Fruit fly (Drosophila melanogaster) Kc167 (cell line): ENCODE results near the gene ND-20L.

Experiments
- Myc ChIP-seq: fragments of >200 bp; optimal IDR thresholded peaks from 2 replicates; lab custom pipeline; 2017; ENCODE audit warnings: missing external identifiers
- Sin3A ChIP-seq: fragments of >200 bp; optimal IDR thresholded peaks from 2 replicates; lab custom pipeline; 2018; ENCODE audit warnings: missing external identifiers
- h ChIP-seq: fragments of >200 bp; optimal IDR thresholded peaks from 3 replicates; lab custom pipeline; 2018; ENCODE audit warnings: missing external identifiers
- insv ChIP-seq: fragments of >200 bp; optimal IDR thresholded peaks from 3 replicates; lab custom pipeline; 2018; ENCODE audit warnings: missing external identifiers
- psq ChIP-seq: fragments of >200 bp; optimal IDR thresholded peaks from 2 replicates; lab custom pipeline; 2017; ENCODE audit warnings: missing external identifiers
- ttk ChIP-seq: sonication (Bioruptor generic); optimal IDR thresholded peaks from 2 replicates; lab custom pipeline; 2017; ENCODE audit warnings: missing external identifiers

The ND-20L gene

dm6 chr3R:29515417-29515816 is at the start of gene ND-20L:
Gene ND-20L (plus strand): TSS chr3R:29515717.
- no peak for TF ChIP-seq psq (lab: Kevin White, UChicago)
- TF ChIP-seq h (lab: Kevin White, UChicago): no peak
- TF ChIP-seq ttk: no peak
- TF ChIP-seq Myc: no peak
- no peak for TF ChIP-seq insv
- no peak for TF ChIP-seq Sin3A

- no peak for TF ChIP-seq psq (lab: Kevin White, UChicago)
- TF ChIP-seq h (lab: Kevin White, UChicago): no peak
- no peak for TF ChIP-seq ttk
- no peak for TF ChIP-seq Myc
- no peak for TF ChIP-seq insv
- TF ChIP-seq Sin3A: no peak
Measured at dm6 chr3R:29466759-29467158, 48.8 kb upstream of the ND-20L start.

- TF ChIP-seq ttk (no peak), Myc (no peak), insv (no peak), Sin3A (no peak), psq (lab: Kevin White, UChicago) (no peak), h (lab: Kevin White, UChicago) (no peak)
Measured at dm6 chr3R:29470122-29470521, 45.4 kb upstream of the ND-20L start.

DNA sequence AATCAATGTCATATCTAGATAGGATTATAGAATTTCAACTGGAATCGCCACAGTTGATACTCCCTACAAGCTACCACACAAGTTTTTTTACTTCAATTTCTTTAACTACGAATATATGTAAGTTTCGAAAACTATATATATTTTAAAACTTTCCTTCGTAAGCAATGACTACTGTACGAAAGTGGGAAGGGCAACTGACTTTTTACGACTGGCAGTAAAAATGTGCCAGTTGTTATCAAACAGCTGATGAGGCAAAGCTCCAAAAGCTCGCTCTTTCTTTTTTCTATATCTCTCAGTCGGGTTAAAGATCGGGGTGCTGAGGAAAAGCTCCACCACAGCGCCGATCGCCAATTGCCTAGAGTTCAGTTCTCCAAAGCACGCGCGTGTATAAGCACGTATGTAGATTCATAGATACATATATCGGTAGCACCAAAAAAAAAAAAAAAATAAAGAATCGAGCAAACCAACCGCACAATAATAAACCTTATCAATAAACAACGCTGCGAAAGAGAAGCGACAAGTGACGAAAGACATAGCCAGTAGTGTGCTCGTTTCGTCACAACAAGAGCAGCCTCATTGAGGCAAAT is 36.5 kb upstream of the ND-20L start:
- TF ChIP-seq ttk (no peak), insv (no peak), psq (lab: Kevin White, UChicago) (no peak), Myc (no peak), h (lab: Kevin White, UChicago) (no peak), Sin3A (no peak)

dm6 chr3R:29479922-29480321 is 35.6 kb upstream of the ND-20L start:
- TF ChIP-seq h (lab: Kevin White, UChicago) (no peak), Myc (no peak), Sin3A (no peak)

dm6 chr3R:29489209-29489608 is 26.3 kb upstream of the ND-20L start, which contains the start of the genes CG2321 and CG2006:
Gene CG2321 (minus strand): TSS chr3R:29489265.
Gene CG2006 (plus strand): TSS chr3R:29489468.
- TF ChIP-seq Sin3A (no peak), insv (no peak), h (lab: Kevin White, UChicago) (no peak), psq (lab: Kevin White, UChicago) (no peak), ttk (no peak), Myc (no peak)

DNA sequence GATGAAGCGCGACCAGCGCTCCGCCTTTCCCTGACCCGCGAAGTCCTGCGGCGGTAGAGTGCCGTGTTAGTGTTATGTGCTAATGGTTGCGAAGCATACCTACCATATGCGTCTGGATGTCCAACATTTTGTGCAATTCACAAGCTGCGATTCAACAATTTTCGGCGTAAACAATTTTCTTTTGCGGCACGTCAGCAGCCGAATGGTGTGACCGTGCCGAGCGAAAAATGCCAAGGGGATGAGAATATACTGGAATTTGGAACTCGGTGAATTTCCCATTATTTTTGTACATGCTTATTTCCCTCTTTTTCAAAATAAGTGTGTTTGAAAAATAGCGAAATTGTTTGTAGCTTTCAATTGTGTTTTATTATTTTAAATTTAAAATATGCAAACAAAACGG is 24.6 kb upstream of the ND-20L start, which contains the start of gene Spase12:
Spase12 (minus strand) TSS at position 239 of the 400 bp plus-strand sequence.
- TF ChIP-seq Myc: no peak
- no peak for TF ChIP-seq ttk
- no peak for TF ChIP-seq insv
- TF ChIP-seq h (lab: Kevin White, UChicago): no peak
- no peak for TF ChIP-seq Sin3A
- TF ChIP-seq psq (lab: Kevin White, UChicago): no peak

dm6 chr3R:29493242-29493944 is 22.1 kb upstream of the ND-20L start, which contains the start of the genes CG2310 and Diedel:
Gene CG2310 (minus strand): TSS chr3R:29493518.
Gene Diedel (plus strand): TSS chr3R:29493852.
- TF ChIP-seq ttk: no peak
- TF ChIP-seq Sin3A: no peak
- TF ChIP-seq psq (lab: Kevin White, UChicago): no peak
- TF ChIP-seq h (lab: Kevin White, UChicago): no peak
- TF ChIP-seq Myc: no peak
- TF ChIP-seq insv: no peak

dm6 chr3R:29494482-29494881 is 21.0 kb upstream of the ND-20L start, which contains the start of gene FipoQ:
Gene FipoQ (plus strand): TSS chr3R:29494782.
- TF ChIP-seq Sin3A (no peak), psq (lab: Kevin White, UChicago) (no peak), Myc (no peak), insv (no peak)

DNA sequence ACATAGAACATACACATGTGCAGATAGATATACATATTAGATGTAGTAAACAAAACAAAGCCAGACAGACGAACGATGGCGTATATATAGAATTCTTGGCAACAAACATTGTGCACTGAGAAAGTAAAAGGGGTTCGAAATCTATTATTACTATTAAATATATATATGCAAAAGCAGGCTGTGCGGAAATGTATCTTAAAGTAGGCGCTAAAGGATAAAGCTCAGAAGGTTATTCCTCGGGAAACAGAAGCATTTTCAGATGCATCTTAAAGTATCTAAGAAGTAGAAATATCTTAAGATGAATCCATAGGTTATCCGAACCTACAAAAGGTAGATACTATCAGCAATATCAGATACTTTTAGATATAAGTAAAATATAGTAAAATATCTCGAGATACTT is 19.7 kb upstream of the ND-20L start:
- TF ChIP-seq insv (no peak), ttk (no peak), Myc (no peak), psq (lab: Kevin White, UChicago) (no peak), Sin3A (no peak), h (lab: Kevin White, UChicago) (no peak)

- no peak for TF ChIP-seq Sin3A
- no peak for TF ChIP-seq h (lab: Kevin White, UChicago)
- TF ChIP-seq Myc: no peak
- TF ChIP-seq insv: no peak
- no peak for TF ChIP-seq psq (lab: Kevin White, UChicago)
- TF ChIP-seq ttk: no peak
Measured at dm6 chr3R:29496315-29496714, 19.2 kb upstream of the ND-20L start.

DNA sequence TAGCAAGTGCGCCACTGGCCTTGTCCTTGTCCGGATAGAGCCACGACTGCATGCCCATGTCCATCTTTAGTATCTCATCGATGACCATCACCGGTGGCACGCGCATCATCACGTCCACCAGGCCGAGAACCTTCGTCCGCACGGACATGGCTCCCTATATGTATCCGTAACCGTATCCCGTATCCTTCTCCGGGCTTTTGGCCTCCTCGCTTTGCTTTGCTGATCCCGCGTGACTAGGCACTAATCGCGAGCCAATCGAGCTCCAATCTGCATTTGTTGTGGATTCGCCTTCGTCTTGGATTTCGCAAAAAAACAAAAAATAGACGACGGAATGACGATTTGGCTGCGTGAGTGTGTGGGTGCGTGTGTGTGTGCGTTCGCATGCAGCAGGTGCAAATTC is 12.5 kb upstream of the ND-20L start:
- TF ChIP-seq Myc (no peak), insv (no peak), h (lab: Kevin White, UChicago) (no peak), Sin3A (no peak), ttk (no peak), psq (lab: Kevin White, UChicago) (no peak)

dm6 chr3R:29503406-29504116 is 12.0 kb upstream of the ND-20L start, which contains the start of gene Trc8:
Gene Trc8 (minus strand): TSS chr3R:29503797.
- TF ChIP-seq ttk (no peak), Myc (no peak), h (lab: Kevin White, UChicago) (no peak), insv (no peak), psq (lab: Kevin White, UChicago) (no peak), Sin3A (no peak)
